Worm (Caenorhabditis elegans) whole organism, L4/young adult: ENCODE data around the gene ugt-43.

Experiments
- W03F9.2 ChIP-seq: fragments of 150-350 bp; optimal IDR thresholded peaks from 2 replicates; lab custom pipeline; 2014; ENCODE audit warnings: missing biosample characterization, missing genetic modification characterization
- dao-5 ChIP-seq: sonication (generic microtip); optimal IDR thresholded peaks from 2 replicates; lab custom pipeline; 2016; ENCODE audit warnings: missing genotype, missing genetic modification characterization, moderate library complexity, missing compliant biosample characterization

ce11 chrIV:10457137-10457536, 7.3 kb upstream of the ugt-43 start, which contains the start of gene srb-17:
- TF ChIP-seq dao-5 (tag; lab: Kevin White, UChicago) (no peak), W03F9.2 (tag; lab: Kevin White, UChicago) (no peak)
